Worm (Caenorhabditis elegans) whole organism, mixed stage, embryonic: ENCODE data around the gene C31C9.7.

Source experiments
- bed-3 ChIP-seq: fragments of 200-800 bp; sonication (Bioruptor generic); optimal IDR thresholded peaks from 3 replicates; lab custom pipeline; 2018; ENCODE audit warnings: mild to moderate bottlenecking, missing genetic modification characterization, moderate library complexity, missing compliant biosample characterization
- blmp-1 ChIP-seq: fragments of 150-350 bp; optimal IDR thresholded peaks from 2 replicates; lab custom pipeline; 2014; ENCODE audit warnings: missing biosample characterization, missing genetic modification characterization
- ces-1 ChIP-seq: fragments of 150-350 bp; optimal IDR thresholded peaks from 2 replicates; lab custom pipeline; 2014; ENCODE audit warnings: missing biosample characterization, missing genetic modification reagents, missing genetic modification characterization
- elt-1 ChIP-seq: sonication (generic microtip); optimal IDR thresholded peaks from 2 replicates; lab custom pipeline; 2017; ENCODE audit warnings: missing genetic modification characterization, mild to moderate bottlenecking, missing compliant biosample characterization, antibody characterized with exemption, moderate library complexity, borderline replicate concordance; ENCODE audit not compliant: insufficient read depth
- ham-2 ChIP-seq: fragments of 200-800 bp; sonication (Bioruptor generic); optimal IDR thresholded peaks from 2 replicates; lab custom pipeline; 2018; ENCODE audit warnings: mild to moderate bottlenecking, missing genetic modification characterization, missing compliant biosample characterization
- lin-13 ChIP-seq: fragments of 150-350 bp; optimal IDR thresholded peaks from 2 replicates; lab custom pipeline; 2014; ENCODE audit warnings: missing biosample characterization, missing genetic modification characterization
- lsy-2 ChIP-seq: fragments of 150-350 bp; optimal IDR thresholded peaks from 2 replicates; lab custom pipeline; 2014; ENCODE audit warnings: missing biosample characterization, missing genetic modification characterization
- nhr-2 ChIP-seq: fragments of 150-350 bp; optimal IDR thresholded peaks from 2 replicates; lab custom pipeline; 2014; ENCODE audit warnings: missing biosample characterization, missing genetic modification characterization
- pha-4 ChIP-seq: fragments of 150-350 bp; optimal IDR thresholded peaks from 2 replicates; lab custom pipeline; 2018; ENCODE audit warnings: missing biosample characterization, missing genetic modification reagents, missing genetic modification characterization
- unc-120 ChIP-seq: sonication (generic microtip); optimal IDR thresholded peaks from 2 replicates; lab custom pipeline; 2017; ENCODE audit warnings: missing genetic modification characterization, missing compliant biosample characterization; ENCODE audit not compliant: poor library complexity, severe bottlenecking
- unc-39 ChIP-seq: fragments of 150-350 bp; optimal IDR thresholded peaks from 2 replicates; lab custom pipeline; 2014; ENCODE audit warnings: missing biosample characterization, missing genetic modification characterization
- unc-62 ChIP-seq: fragments of 150-350 bp; optimal IDR thresholded peaks from 2 replicates; lab custom pipeline; 2014; ENCODE audit warnings: missing biosample characterization, missing genetic modification reagents, missing genetic modification characterization
- ztf-11 ChIP-seq: fragments of 150-350 bp; optimal IDR thresholded peaks from 2 replicates; lab custom pipeline; 2014; ENCODE audit warnings: missing biosample characterization, missing genetic modification characterization

DNA sequence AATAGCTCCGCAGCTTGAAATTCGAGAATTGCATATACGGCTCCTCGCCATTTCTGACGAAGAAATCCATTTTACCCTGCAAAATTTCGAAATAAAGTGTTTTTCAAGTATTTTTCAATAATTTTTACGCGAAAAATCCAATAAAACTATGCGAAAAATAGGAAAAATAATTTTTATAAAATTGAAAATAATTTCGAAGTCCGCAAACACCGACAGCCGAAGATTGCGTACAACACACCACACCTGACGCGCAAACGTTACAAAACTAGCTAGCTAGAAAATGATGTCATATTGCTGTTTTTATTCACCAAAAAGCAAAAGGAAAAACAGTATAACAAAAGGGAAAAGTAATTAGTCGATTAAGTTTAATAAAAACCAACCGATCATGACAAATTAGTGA lies 25.8 kb downstream of the C31C9.7 start, which contains the start of gene rpoa-1:
- TF ChIP-seq unc-39 (tag; lab: Kevin White, UChicago), result no peak
- TF ChIP-seq ces-1 (GFP tag; lab: Kevin White, UChicago), result peak; percentile 44
- TF ChIP-seq blmp-1, result no peak
- TF ChIP-seq bed-3 (GFP tag; lab: Kevin White, UChicago), result no peak
- no peak for TF ChIP-seq lin-13 (tag; lab: Kevin White, UChicago)
- no peak for TF ChIP-seq elt-1
- TF ChIP-seq pha-4, result no peak
- TF ChIP-seq unc-62 (GFP tag; lab: Kevin White, UChicago), result no peak
- TF ChIP-seq ztf-11 (tag; lab: Kevin White, UChicago), result no peak
- TF ChIP-seq nhr-2 (tag; lab: Kevin White, UChicago), result no peak
- TF ChIP-seq ham-2, result no peak
- no peak for TF ChIP-seq lsy-2 (tag; lab: Kevin White, UChicago)
- no peak for TF ChIP-seq unc-120 (tag; lab: Kevin White, UChicago)
